Fruit fly (Drosophila melanogaster): ENCODE results near the gene CG34355.
A peak's percentile ranks its signal among the peaks of the same experiment; 100 is the strongest.

CG34355 gene

DNA sequence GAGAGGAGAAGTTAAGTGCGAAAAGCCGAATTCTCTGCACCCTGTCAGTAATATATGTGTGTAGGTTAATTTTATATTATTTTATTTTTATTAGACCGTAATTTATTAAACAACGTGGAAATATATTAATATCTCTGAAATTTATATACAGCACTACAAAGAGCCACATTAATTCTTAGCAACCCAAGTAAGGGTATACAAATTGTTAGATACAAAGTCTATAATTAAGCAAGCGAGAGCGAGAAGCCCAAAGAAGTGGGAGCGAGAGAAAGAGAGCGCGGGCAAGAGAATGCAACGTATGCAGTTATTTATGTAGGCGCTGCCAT, 83.4 kb downstream of the CG34355 start (continued):
- TF ChIP-seq CG7271 (tag; optimal IDR thresholded peaks at IDR 0.05): peak; percentile 80
- peak; percentile 50 for TF ChIP-seq CG10274 (GFP tag; optimal IDR thresholded peaks at IDR 0.05)
- peak; percentile 94 for TF ChIP-seq E2f1 (GFP tag; IDR thresholded peaks at IDR 0.05)
- peak; percentile 45 for TF ChIP-seq CG2116 (GFP tag; optimal IDR thresholded peaks at IDR 0.05)
- TF ChIP-seq Dref (GFP tag; IDR thresholded peaks at IDR 0.05): no peak
- peak; percentile 91 for TF ChIP-seq grau (tag; optimal IDR thresholded peaks at IDR 0.05)
- peak; percentile 85 for TF ChIP-seq CG9817 (tag; optimal IDR thresholded peaks at IDR 0.05)
- no peak for TF ChIP-seq bigmax (GFP tag; optimal IDR thresholded peaks at IDR 0.05)
- peak; percentile 80 for TF ChIP-seq HmgZ (tag; optimal IDR thresholded peaks at IDR 0.05)
- TF ChIP-seq Hey (tag; optimal IDR thresholded peaks at IDR 0.05): no peak
- TF ChIP-seq mld (GFP tag; IDR thresholded peaks at IDR 0.05; ENCODE audit: partially characterized antibody): no peak
- TF ChIP-seq CG13296 (GFP tag; optimal IDR thresholded peaks at IDR 0.05): peak; percentile 67
- peak; percentile 97 for TF ChIP-seq zfh1 (GFP tag; IDR thresholded peaks at IDR 0.05)
- TF ChIP-seq CG12071 (GFP tag; optimal IDR thresholded peaks at IDR 0.05): peak; percentile 68
- peak; percentile 89 for TF ChIP-seq ssp (GFP tag; IDR thresholded peaks at IDR 0.05)
- peak; percentile 89 for TF ChIP-seq CG18476 (GFP tag; optimal IDR thresholded peaks at IDR 0.05)
- peak; percentile 61 for TF ChIP-seq pum (GFP tag; optimal IDR thresholded peaks at IDR 0.05)
- peak; percentile 96 for TF ChIP-seq ci (GFP tag; IDR thresholded peaks at IDR 0.05)
- TF ChIP-seq crc (GFP tag; optimal IDR thresholded peaks at IDR 0.05): no peak
- peak; percentile 97 for TF ChIP-seq Spps (tag; optimal IDR thresholded peaks at IDR 0.05)
- peak; percentile 97 for TF ChIP-seq vvl (GFP tag; IDR thresholded peaks at IDR 0.05)
- no peak for TF ChIP-seq Lim3 (GFP tag; IDR thresholded peaks at IDR 0.05)
- TF ChIP-seq ATbp (GFP tag; optimal IDR thresholded peaks at IDR 0.05): peak; percentile 90
- peak; percentile 60 for TF ChIP-seq CG1647 (GFP tag; optimal IDR thresholded peaks at IDR 0.05)
- TF ChIP-seq salm (tag; optimal IDR thresholded peaks at IDR 0.05): peak; percentile 89
- no peak for TF ChIP-seq D (optimal IDR thresholded peaks at IDR 0.05)
- TF ChIP-seq D (GFP tag; optimal IDR thresholded peaks at IDR 0.05): peak; percentile 95
- peak; percentile 91 for TF ChIP-seq CG6254 (GFP tag; optimal IDR thresholded peaks at IDR 0.05)
- TF ChIP-seq B-H2 (GFP tag; optimal IDR thresholded peaks at IDR 0.05): no peak
- TF ChIP-seq CG8765 (GFP tag; IDR thresholded peaks at IDR 0.05): peak; percentile 83
- TF ChIP-seq zf30C (GFP tag; optimal IDR thresholded peaks at IDR 0.05): no peak
- TF ChIP-seq NK7.1 (GFP tag; optimal IDR thresholded peaks at IDR 0.05): peak; percentile 8
- peak; percentile 69 for TF ChIP-seq CG4617 (GFP tag; optimal IDR thresholded peaks at IDR 0.05; ENCODE audit: borderline replicate concordance)
- peak; percentile 86 for TF ChIP-seq CG18764 (GFP tag; optimal IDR thresholded peaks at IDR 0.05)
- no peak for TF ChIP-seq Dip2 (GFP tag; IDR thresholded peaks at IDR 0.05)
- no peak for TF ChIP-seq prd (optimal IDR thresholded peaks at IDR 0.05)
- TF ChIP-seq prd (GFP tag; IDR thresholded peaks at IDR 0.05): peak; percentile 95
- TF ChIP-seq CG10267 (tag; optimal IDR thresholded peaks at IDR 0.05): peak; percentile 94
- TF ChIP-seq CG15601 (tag; optimal IDR thresholded peaks at IDR 0.05): peak; percentile 96
- peak; percentile 93 for TF ChIP-seq Abd-B (GFP tag; optimal IDR thresholded peaks at IDR 0.05)
- peak; percentile 81; the same call in 1 of the 2 replicates for TF ChIP-seq klu (GFP tag; IDR thresholded peaks at IDR 0.05)
- peak; percentile 98 for TF ChIP-seq CG14710 (tag; optimal IDR thresholded peaks at IDR 0.05)
- peak; percentile 16 for TF ChIP-seq CG9797 (GFP tag; optimal IDR thresholded peaks at IDR 0.05)
- peak; percentile 97 for TF ChIP-seq fd96Cb (tag; optimal IDR thresholded peaks at IDR 0.05)
- peak; percentile 90 for TF ChIP-seq CG14014 (GFP tag; IDR thresholded peaks at IDR 0.05)
- peak; percentile 20 for TF ChIP-seq MESR4 (GFP tag; optimal IDR thresholded peaks at IDR 0.05)
- TF ChIP-seq zfh2 (GFP tag; optimal IDR thresholded peaks at IDR 0.05): no peak
- peak; percentile 52 to 69 for TF ChIP-seq Pdp1 (GFP tag; optimal IDR thresholded peaks at IDR 0.05)
- peak; percentile 94 for TF ChIP-seq ttk (GFP tag; IDR thresholded peaks at IDR 0.05)
- no peak for TF ChIP-seq Opbp (GFP tag; IDR thresholded peaks at IDR 0.05; ENCODE audit: partially characterized antibody)
- no peak for TF ChIP-seq Ets65A (GFP tag)
- TF ChIP-seq CG13424 (tag; optimal IDR thresholded peaks at IDR 0.05): peak; percentile 95

All from whole organism, embryonic.